Worm (Caenorhabditis elegans) whole organism, L4 larva: ENCODE measurements around the gene F35C11.7.
A peak's percentile ranks its signal among the peaks of the same experiment; 100 is the strongest.

Source experiments
- F26F4.8 ChIP-seq: fragments of 200-800 bp; sonication (Bioruptor generic); conservative IDR thresholded peaks from 2 replicates; pipeline ENCODE4 v1.3.6; 2022; ENCODE audit warnings: missing genetic modification characterization, missing compliant biosample characterization
- F44E2.7 ChIP-seq: fragments of 200-800 bp; sonication (Bioruptor generic); IDR thresholded peaks from 2 replicates; pipeline ENCODE4 v2.1.2; 2022; ENCODE audit warnings: missing genetic modification characterization, missing compliant biosample characterization
- F49E8.2 ChIP-seq: sonication (generic microtip); optimal IDR thresholded peaks from 2 replicates; lab custom pipeline; 2016; ENCODE audit warnings: missing compliant biosample characterization, mild to moderate bottlenecking, missing genetic modification characterization, borderline replicate concordance
- T20F7.1 ChIP-seq: fragments of 200-800 bp; sonication (Bioruptor generic); optimal IDR thresholded peaks from 2 replicates; lab custom pipeline; 2018; ENCODE audit warnings: mild to moderate bottlenecking, missing genetic modification characterization, missing compliant biosample characterization
- Y105C5A.15 ChIP-seq: fragments of 200-800 bp; sonication (Bioruptor generic); IDR thresholded peaks from 2 replicates; pipeline ENCODE4 v1.3.6; 2022; ENCODE audit warnings: missing genetic modification characterization, missing compliant biosample characterization
- ZK546.5 ChIP-seq, 2 experiments: sonication (generic microtip); optimal IDR thresholded peaks; 2 replicates each; lab custom pipeline; 2017; ENCODE audit warnings: missing biosample characterization in 2 of 2, missing genetic modification characterization in 2 of 2
- aha-1 ChIP-seq: fragments of 150-350 bp; peaks from one replicate; lab custom pipeline; 2014; ENCODE audit warnings: missing biosample characterization, missing genetic modification characterization
- ceh-28 ChIP-seq: fragments of 150-350 bp; optimal IDR thresholded peaks from 2 replicates; lab custom pipeline; 2014; ENCODE audit warnings: missing biosample characterization, missing genetic modification reagents, missing genetic modification characterization
- ceh-44 ChIP-seq: fragments of 200-800 bp; sonication (Bioruptor generic); IDR thresholded peaks from 2 replicates; pipeline ENCODE4 v1.3.6; 2022; ENCODE audit warnings: missing genetic modification reagents, missing genetic modification characterization, missing compliant biosample characterization
- ceh-62 ChIP-seq: sonication (generic microtip); optimal IDR thresholded peaks from 2 replicates; lab custom pipeline; 2017; ENCODE audit warnings: missing biosample characterization, missing genetic modification characterization
- ctbp-1 ChIP-seq: fragments of 200-800 bp; sonication (Bioruptor generic); IDR thresholded peaks from 2 replicates; pipeline ENCODE4 v1.3.6; 2022; ENCODE audit warnings: missing genetic modification reagents, missing genetic modification characterization, missing compliant biosample characterization
- daf-12 ChIP-seq: fragments of 150-350 bp; optimal IDR thresholded peaks from 2 replicates; lab custom pipeline; 2014; ENCODE audit warnings: missing biosample characterization, missing genetic modification reagents, missing genetic modification characterization
- daf-16 ChIP-seq, 3 experiments: sonication (generic microtip); optimal IDR thresholded peaks; 2 replicates each; lab custom pipeline; 2016 to 2017; ENCODE audit warnings: missing genetic modification characterization in 3 of 3, missing genetic modification reagents in 3 of 3, mild to moderate bottlenecking in 2 of 3, missing compliant biosample characterization in 2 of 3, missing biosample characterization in 1 of 3, moderate library complexity in 1 of 3
- daf-19 ChIP-seq: fragments of 200-800 bp; sonication (Bioruptor generic); conservative IDR thresholded peaks from 2 replicates; pipeline ENCODE4 v1.3.6; 2022; ENCODE audit warnings: missing genetic modification characterization, missing compliant biosample characterization
- dmd-6 ChIP-seq: fragments of 200-800 bp; sonication (Bioruptor generic); IDR thresholded peaks from 2 replicates; pipeline ENCODE4 v1.3.6; 2022; ENCODE audit warnings: missing genetic modification reagents, missing genetic modification characterization, missing compliant biosample characterization
- dve-1 ChIP-seq: sonication (generic microtip); optimal IDR thresholded peaks from 2 replicates; lab custom pipeline; 2017; ENCODE audit warnings: antibody characterized with exemption, mild to moderate bottlenecking, missing genetic modification characterization, missing compliant biosample characterization; ENCODE audit not compliant: insufficient read depth
- egl-27 ChIP-seq: sonication (generic microtip); optimal IDR thresholded peaks from 3 replicates; lab custom pipeline; 2017; ENCODE audit warnings: missing biosample characterization, missing genetic modification reagents, missing genetic modification characterization
- egl-43 ChIP-seq: fragments of 200-800 bp; sonication (Bioruptor generic); IDR thresholded peaks from 2 replicates; pipeline ENCODE4 v1.3.6; 2022; ENCODE audit warnings: missing genetic modification reagents, missing genetic modification characterization, missing compliant biosample characterization
- hlh-30 ChIP-seq: sonication (generic microtip); optimal IDR thresholded peaks from 2 replicates; lab custom pipeline; 2017; ENCODE audit warnings: antibody characterized with exemption, mild to moderate bottlenecking, missing genetic modification characterization, missing compliant biosample characterization; ENCODE audit not compliant: insufficient read depth
- lim-7 ChIP-seq: fragments of 200-800 bp; sonication (Bioruptor generic); IDR thresholded peaks from 2 replicates; pipeline ENCODE4 v1.3.6; 2022; ENCODE audit warnings: missing genetic modification characterization, missing compliant biosample characterization
- lin-1 ChIP-seq: fragments of 200-800 bp; sonication (Bioruptor generic); IDR thresholded peaks from 2 replicates; pipeline ENCODE4 v1.3.6; 2022; ENCODE audit warnings: missing genetic modification reagents, missing genetic modification characterization, missing compliant biosample characterization
- lin-15B ChIP-seq: fragments of 150-350 bp; sonication (generic microtip); optimal IDR thresholded peaks from 3 replicates; lab custom pipeline; 2014; ENCODE audit warnings: missing biosample characterization, missing genetic modification characterization
- mdt-29 ChIP-seq: fragments of 200-800 bp; sonication (Bioruptor generic); IDR thresholded peaks from 2 replicates; pipeline ENCODE4 v1.3.6; 2022; ENCODE audit warnings: missing genetic modification reagents, missing genetic modification characterization, missing compliant biosample characterization
- mxl-3 ChIP-seq: fragments of 200-800 bp; sonication (Bioruptor generic); optimal IDR thresholded peaks from 2 replicates; lab custom pipeline; 2018; ENCODE audit warnings: mild to moderate bottlenecking, missing genetic modification characterization, missing compliant biosample characterization
- nhr-10 ChIP-seq: fragments of 150-350 bp; optimal IDR thresholded peaks from 2 replicates; lab custom pipeline; 2014; ENCODE audit warnings: missing biosample characterization, missing genetic modification characterization
- nhr-102 ChIP-seq: sonication (generic microtip); optimal IDR thresholded peaks from 2 replicates; lab custom pipeline; 2016; ENCODE audit warnings: mild to moderate bottlenecking, missing genetic modification characterization, moderate library complexity, missing compliant biosample characterization
- nhr-237 ChIP-seq: sonication (generic microtip); optimal IDR thresholded peaks from 2 replicates; lab custom pipeline; 2017; ENCODE audit warnings: missing biosample characterization, missing genetic modification characterization
- nhr-28 ChIP-seq: fragments of 150-350 bp; optimal IDR thresholded peaks from 2 replicates; lab custom pipeline; 2014; ENCODE audit warnings: missing biosample characterization, missing genetic modification characterization
- nhr-76 ChIP-seq: fragments of 150-350 bp; optimal IDR thresholded peaks from 2 replicates; lab custom pipeline; 2014; ENCODE audit warnings: missing biosample characterization, missing genetic modification characterization
- pha-4 ChIP-seq, 2 experiments: fragments of 150-350 bp in 1 of 2; fragments of 200-800 bp in 1 of 2; sonication (Bioruptor generic) in 1 of 2; IDR thresholded peaks in 1 of 2; optimal IDR thresholded peaks in 1 of 2; 2 replicates each; pipeline versions ENCODE4 v1.3.6 to Lab custom; 2014 to 2022; ENCODE audit warnings: missing genetic modification characterization in 2 of 2, missing genetic modification reagents in 2 of 2, missing biosample characterization in 1 of 2, missing compliant biosample characterization in 1 of 2
- pqm-1 ChIP-seq: sonication (generic microtip); optimal IDR thresholded peaks from 2 replicates; lab custom pipeline; 2017; ENCODE audit warnings: missing biosample characterization, missing genetic modification characterization
- sdz-12 ChIP-seq: fragments of 200-800 bp; sonication (Bioruptor generic); optimal IDR thresholded peaks from 2 replicates; lab custom pipeline; 2018; ENCODE audit warnings: mild to moderate bottlenecking, missing genetic modification characterization, missing compliant biosample characterization
- set-16 ChIP-seq: fragments of 200-800 bp; sonication (Bioruptor generic); IDR thresholded peaks from 2 replicates; pipeline ENCODE4 v1.3.6; 2022; ENCODE audit warnings: missing genetic modification reagents, missing genetic modification characterization, missing compliant biosample characterization
- skn-1 ChIP-seq: fragments of 150-350 bp; optimal IDR thresholded peaks from 2 replicates; lab custom pipeline; 2014; ENCODE audit warnings: missing biosample characterization, missing genetic modification characterization
- tag-97 ChIP-seq: fragments of 200-800 bp; sonication (Bioruptor generic); IDR thresholded peaks from 2 replicates; pipeline ENCODE4 v1.3.6; 2022; ENCODE audit warnings: missing genetic modification characterization, missing compliant biosample characterization
- tra-1 ChIP-seq: fragments of 200-800 bp; sonication (Bioruptor generic); IDR thresholded peaks from 2 replicates; pipeline ENCODE4 v1.3.6; 2022; ENCODE audit warnings: missing genetic modification reagents, missing genetic modification characterization, missing compliant biosample characterization
- unc-130 ChIP-seq: sonication (generic microtip); optimal IDR thresholded peaks from 2 replicates; lab custom pipeline; 2016; ENCODE audit warnings: missing genetic modification reagents, missing genetic modification characterization, missing compliant biosample characterization
- unc-39 ChIP-seq: sonication (generic microtip); optimal IDR thresholded peaks from 2 replicates; lab custom pipeline; 2017; ENCODE audit warnings: missing biosample characterization, missing genetic modification characterization
- unc-62 ChIP-seq, 3 experiments: fragments of 150-350 bp in 1 of 3; sonication (generic microtip); optimal IDR thresholded peaks in 2 of 3; peaks in 1 of 3; 1 replicate in 1 of 3; 2 replicates in 2 of 3; lab custom pipeline; 2014 to 2017; ENCODE audit warnings: missing biosample characterization in 3 of 3, missing genetic modification characterization in 3 of 3, missing genetic modification reagents in 3 of 3, missing genotype in 1 of 3
- zfp-3 ChIP-seq: fragments of 200-800 bp; sonication (Bioruptor generic); conservative IDR thresholded peaks from 2 replicates; pipeline ENCODE4 v1.3.6; 2022; ENCODE audit warnings: missing genetic modification reagents, missing genetic modification characterization, missing compliant biosample characterization
- zip-11 ChIP-seq: fragments of 200-800 bp; sonication (Bioruptor generic); IDR thresholded peaks from 2 replicates; pipeline ENCODE4 v1.3.6; 2022; ENCODE audit warnings: missing genetic modification characterization, missing compliant biosample characterization

F35C11.7 gene

DNA sequence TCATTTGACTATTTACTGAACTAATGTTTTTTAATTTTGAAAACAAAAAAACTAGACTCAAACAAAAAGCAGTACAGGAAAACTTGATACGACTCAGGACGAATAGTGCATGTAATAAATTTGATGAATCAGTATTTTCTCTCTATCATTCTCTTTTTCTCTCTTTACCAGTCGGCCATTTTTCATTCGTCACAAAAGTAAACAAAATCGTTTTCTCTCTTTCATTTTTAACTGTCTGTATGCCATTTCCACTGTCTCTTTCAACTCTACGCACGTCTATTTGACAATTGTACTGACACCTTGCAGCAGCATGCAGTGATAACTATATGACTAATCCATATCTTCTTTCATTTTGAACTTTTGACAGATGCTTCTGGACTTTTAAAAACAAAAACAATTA lies 7.4 kb upstream of the F35C11.7 start, which contains the start of the genes F35C11.2 and F35C11.4 (continued):
- TF ChIP-seq dmd-6 (GFP tag; lab: Robert Waterston, UW): peak; percentile 89
- TF ChIP-seq tra-1 (GFP tag; lab: Robert Waterston, UW): 0 out of 2 replicates have a peak, but pooled peaks have one; percentile 38
- TF ChIP-seq nhr-10: no peak

DNA sequence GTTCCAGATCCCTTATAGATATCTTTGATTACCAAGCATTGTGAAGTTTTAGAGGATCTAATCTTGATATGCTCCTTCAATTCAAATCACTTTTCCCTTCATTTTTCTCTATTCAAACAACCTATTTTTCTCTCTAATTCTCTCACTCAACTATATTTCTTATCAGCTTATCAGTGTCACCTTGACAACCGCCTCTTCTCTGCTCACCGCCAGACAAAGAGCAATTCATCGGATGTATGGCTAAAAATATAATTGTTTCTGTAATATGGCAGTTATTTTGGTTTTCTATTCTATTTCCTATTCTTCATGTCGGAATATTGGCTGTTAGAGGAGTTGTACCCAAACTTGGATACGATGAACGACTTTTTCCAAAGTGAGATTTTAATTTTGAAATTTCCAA lies 6.4 kb upstream of the F35C11.7 start:
- TF ChIP-seq daf-16 (GFP tag; optimal IDR thresholded peaks at IDR 0.05; lab: Kevin White, UChicago) (no peak), daf-16 (tag; optimal IDR thresholded peaks at IDR 0.05; lab: Kevin White, UChicago) (peak; percentile 4), T20F7.1 (GFP tag; lab: Kevin White, UChicago) (no peak), dve-1 (tag; lab: Kevin White, UChicago) (peak; percentile 28)

ce11 chrII:8253160-8253793 lies 2.8 kb upstream of the F35C11.7 start, which contains the start of gene F35C11.5:
F35C11.5 (plus strand) TSS chrII:8253743.
- peak; percentile 46 for TF ChIP-seq unc-130 (GFP tag; lab: Kevin White, UChicago)
- no peak for TF ChIP-seq dve-1 (tag; lab: Kevin White, UChicago)

- no peak for TF ChIP-seq F44E2.7 (GFP tag; lab: Robert Waterston, UW)
- no peak for TF ChIP-seq nhr-237 (tag; lab: Kevin White, UChicago)
- TF ChIP-seq zfp-3 (GFP tag; lab: Robert Waterston, UW): no peak
- TF ChIP-seq daf-12 (tag; lab: Kevin White, UChicago): no peak
- no peak for TF ChIP-seq egl-27 (tag; lab: Kevin White, UChicago)
- TF ChIP-seq pqm-1 (tag; lab: Kevin White, UChicago): no peak
- TF ChIP-seq F26F4.8: no peak
- no peak for TF ChIP-seq ceh-62 (tag; lab: Kevin White, UChicago)
- TF ChIP-seq hlh-30 (tag; lab: Kevin White, UChicago): no peak
- TF ChIP-seq ceh-28 (tag; lab: Kevin White, UChicago): no peak
- no peak for TF ChIP-seq skn-1 (tag; lab: Kevin White, UChicago)
- no peak for TF ChIP-seq sdz-12 (GFP tag; lab: Kevin White, UChicago)
- no peak for TF ChIP-seq pha-4 (GFP tag; IDR thresholded peaks at IDR 0.05; lab: Robert Waterston, UW)
- no peak for TF ChIP-seq pha-4 (tag; optimal IDR thresholded peaks at IDR 0.05; lab: Kevin White, UChicago)
- TF ChIP-seq ctbp-1: no peak
- no peak for TF ChIP-seq mdt-29 (GFP tag; lab: Robert Waterston, UW)
- no peak for TF ChIP-seq Y105C5A.15 (GFP tag; lab: Robert Waterston, UW)
These were observed 2.9 kb downstream of the F35C11.7 start, which contains the start of gene F35C11.6 for ce11 chrII:8259038-8259437. F35C11.6 (minus strand) TSS chrII:8259138.

- no peak for TF ChIP-seq lim-7
- TF ChIP-seq tag-97 (GFP tag; lab: Robert Waterston, UW): no peak
- TF ChIP-seq lin-1: no peak
- TF ChIP-seq unc-62 (GFP tag; optimal IDR thresholded peaks at IDR 0.05 in 1 of 2; lab: Kevin White, UChicago): peak in 1 of 2 experiments; percentile 7
- TF ChIP-seq unc-62 (tag; optimal IDR thresholded peaks at IDR 0.05; lab: Kevin White, UChicago): no peak
- TF ChIP-seq egl-27 (tag; lab: Kevin White, UChicago): no peak
- no peak for TF ChIP-seq zip-11 (GFP tag; lab: Robert Waterston, UW)
- no peak for TF ChIP-seq F44E2.7 (GFP tag; lab: Robert Waterston, UW)
- no peak for TF ChIP-seq unc-39 (tag; lab: Kevin White, UChicago)
- no peak for TF ChIP-seq nhr-102 (tag; lab: Kevin White, UChicago)
- no peak for TF ChIP-seq daf-19 (GFP tag; lab: Robert Waterston, UW)
- no peak for TF ChIP-seq sdz-12 (GFP tag; lab: Kevin White, UChicago)
- no peak for TF ChIP-seq aha-1 (tag; lab: Kevin White, UChicago)
- TF ChIP-seq nhr-76 (tag; lab: Kevin White, UChicago): no peak
- TF ChIP-seq ZK546.5 (tag; optimal IDR thresholded peaks at IDR 0.05; lab: Kevin White, UChicago): no peak
- TF ChIP-seq daf-12 (tag; lab: Kevin White, UChicago): no peak
- TF ChIP-seq pqm-1 (tag; lab: Kevin White, UChicago): no peak
- TF ChIP-seq ceh-44: no peak
- no peak for TF ChIP-seq egl-43
- no peak for TF ChIP-seq lin-15B (tag; lab: Kevin White, UChicago)
- TF ChIP-seq mxl-3: peak; percentile 27
- no peak for TF ChIP-seq F49E8.2 (tag; lab: Kevin White, UChicago)
- peak; percentile 12 for TF ChIP-seq nhr-28 (tag; lab: Kevin White, UChicago)
- TF ChIP-seq hlh-30 (tag; lab: Kevin White, UChicago): peak; percentile 70
- no peak for TF ChIP-seq set-16 (GFP tag; lab: Robert Waterston, UW)
These were observed 3.6 kb downstream of the F35C11.7 start for ce11 chrII:8259674-8260073.
